Worm (Caenorhabditis elegans) whole organism, mixed stage, embryonic: ENCODE measurements around the gene gcy-5.

Experiments
- M03D4.4 ChIP-seq: sonication (generic microtip); optimal IDR thresholded peaks from 2 replicates; lab custom pipeline; 2017; ENCODE audit warnings: mild to moderate bottlenecking, missing genetic modification characterization, missing compliant biosample characterization
- lsy-2 ChIP-seq: fragments of 150-350 bp; optimal IDR thresholded peaks from 2 replicates; lab custom pipeline; 2014; ENCODE audit warnings: missing biosample characterization, missing genetic modification characterization
- mab-5 ChIP-seq: fragments of 150-350 bp; optimal IDR thresholded peaks from 2 replicates; lab custom pipeline; 2014; ENCODE audit warnings: missing biosample characterization, missing genetic modification characterization
- nhr-12 ChIP-seq: fragments of 150-350 bp; optimal IDR thresholded peaks from 2 replicates; lab custom pipeline; 2014; ENCODE audit warnings: missing biosample characterization, missing genetic modification characterization
- nhr-237 ChIP-seq: fragments of 150-350 bp; optimal IDR thresholded peaks from 2 replicates; lab custom pipeline; 2014; ENCODE audit warnings: missing biosample characterization, missing genetic modification characterization
- nhr-28 ChIP-seq: fragments of 150-350 bp; optimal IDR thresholded peaks from 2 replicates; lab custom pipeline; 2014; ENCODE audit warnings: missing biosample characterization, missing genetic modification characterization
- snpc-4 ChIP-seq: fragments of 150-350 bp; optimal IDR thresholded peaks from 2 replicates; lab custom pipeline; 2014; ENCODE audit warnings: missing biosample characterization, missing genetic modification characterization
- unc-120 ChIP-seq: sonication (generic microtip); optimal IDR thresholded peaks from 2 replicates; lab custom pipeline; 2017; ENCODE audit warnings: missing genetic modification characterization, missing compliant biosample characterization; ENCODE audit not compliant: poor library complexity, severe bottlenecking

ce11 chrII:10316119-10316518, at the start of gene gcy-5:
- TF ChIP-seq M03D4.4 (tag; lab: Kevin White, UChicago) (no peak), nhr-28 (no peak), snpc-4 (no peak), unc-120 (tag; lab: Kevin White, UChicago) (no peak), nhr-12 (tag; lab: Kevin White, UChicago) (no peak), mab-5 (tag; lab: Kevin White, UChicago) (no peak), nhr-237 (tag; lab: Kevin White, UChicago) (no peak), lsy-2 (tag; lab: Kevin White, UChicago) (no peak)
